Fruit fly (Drosophila melanogaster): ENCODE data around the gene CG42342.

dm6 chr3R:16528429-16528828 is 25.9 kb downstream of the CG42342 start:
- TF ChIP-seq CG34367 (tag; optimal IDR thresholded peaks at IDR 0.05) = no peak
- TF ChIP-seq CG4496 (GFP tag; IDR thresholded peaks at IDR 0.05) = no peak
- no peak for TF ChIP-seq CG14655 (GFP tag; optimal IDR thresholded peaks at IDR 0.05)
- no peak for TF ChIP-seq rn (GFP tag; IDR thresholded peaks at IDR 0.05)
- TF ChIP-seq Snoo (tag; optimal IDR thresholded peaks at IDR 0.05) = no peak
- TF ChIP-seq Pif1A (GFP tag; optimal IDR thresholded peaks at IDR 0.05) = no peak
- no peak for TF ChIP-seq CG9948 (tag; optimal IDR thresholded peaks at IDR 0.05)
- TF ChIP-seq EcR (GFP tag; optimal IDR thresholded peaks at IDR 0.05) = no peak
- no peak for TF ChIP-seq fd96Ca (GFP tag; IDR thresholded peaks at IDR 0.05)
- TF ChIP-seq CG12605 (GFP tag; IDR thresholded peaks at IDR 0.05) = no peak
- TF ChIP-seq Pif1B (GFP tag; optimal IDR thresholded peaks at IDR 0.05) = no peak

Measured in whole organism, pupa.